Worm (Caenorhabditis elegans): ENCODE measurements around the gene C47E8.1.

DNA sequence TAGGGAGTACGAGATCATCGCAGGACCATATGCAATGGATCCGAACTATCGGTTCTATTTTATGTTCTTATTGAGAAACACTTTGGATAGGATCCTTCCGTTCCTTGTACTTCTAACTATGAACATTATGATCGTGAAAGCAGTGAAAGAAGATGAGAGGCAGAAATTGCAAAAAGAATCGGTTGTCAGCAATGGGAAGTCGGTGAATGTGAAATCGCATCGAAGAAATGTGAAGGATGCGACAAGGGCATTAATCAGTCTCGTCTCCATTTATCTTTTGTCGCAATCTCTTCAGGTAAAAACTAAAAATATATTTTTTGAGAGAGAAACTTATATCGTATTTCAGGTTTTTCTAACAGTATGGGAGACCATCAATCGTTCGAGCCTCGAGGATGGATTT, 17.0 kb downstream of the C47E8.1 start:
- TF ChIP-seq flt-1 (GFP tag; IDR thresholded peaks at IDR 0.05) (no peak), ztf-29 (GFP tag; IDR thresholded peaks at IDR 0.05) (no peak), tab-1 (GFP tag; IDR thresholded peaks at IDR 0.05) (no peak), ztf-23 (GFP tag; IDR thresholded peaks at IDR 0.05) (no peak), T22C8.4 (GFP tag; IDR thresholded peaks at IDR 0.05) (no peak), cog-1 (tag; optimal IDR thresholded peaks at IDR 0.05) (no peak), ref-1 (GFP tag; conservative IDR thresholded peaks at IDR 0.05) (no peak)

Data from whole organism, midembryonic.